Worm (Caenorhabditis elegans) whole organism, L1 larva: ENCODE data around the gene srj-8.

Source experiments
- C04F5.9 ChIP-seq: sonication (generic microtip); optimal IDR thresholded peaks from 2 replicates; lab custom pipeline; 2016; ENCODE audit warnings: missing genetic modification characterization, missing compliant biosample characterization
- C16A3.4 ChIP-seq: fragments of 150-350 bp; optimal IDR thresholded peaks from 2 replicates; lab custom pipeline; 2014; ENCODE audit warnings: missing biosample characterization, missing genetic modification characterization
- Y116A8C.19 ChIP-seq: sonication (generic microtip); optimal IDR thresholded peaks from 2 replicates; lab custom pipeline; 2016; ENCODE audit warnings: missing compliant biosample characterization, missing genetic modification characterization, borderline replicate concordance
- blmp-1 ChIP-seq: fragments of 150-350 bp; optimal IDR thresholded peaks from 2 replicates; lab custom pipeline; 2014; ENCODE audit warnings: missing biosample characterization, missing genetic modification characterization
- ceh-88 ChIP-seq: fragments of 200-800 bp; sonication (Bioruptor generic); IDR thresholded peaks from 2 replicates; pipeline ENCODE4 v1.3.6; 2022; ENCODE audit warnings: missing genetic modification characterization, missing compliant biosample characterization
- efl-1 ChIP-seq, 4 experiments: fragments of 150-350 bp; optimal IDR thresholded peaks in 3 of 4; peaks in 1 of 4; 1 replicate in 1 of 4; 2 replicates in 3 of 4; lab custom pipeline; 2014; ENCODE audit warnings: missing biosample characterization in 2 of 4, missing genetic modification characterization in 2 of 4, missing genetic modification reagents in 2 of 4
- efl-3 ChIP-seq: fragments of 200-800 bp; sonication (Bioruptor generic); optimal IDR thresholded peaks from 2 replicates; lab custom pipeline; 2018; ENCODE audit warnings: mild to moderate bottlenecking, missing genetic modification characterization, missing compliant biosample characterization
- elt-2 ChIP-seq: sonication (generic microtip); optimal IDR thresholded peaks from 2 replicates; lab custom pipeline; 2016; ENCODE audit warnings: missing genetic modification characterization, mild to moderate bottlenecking, inconsistent platforms, missing compliant biosample characterization, missing genetic modification reagents
- elt-3 ChIP-seq, 6 experiments: fragments of 150-350 bp in 1 of 6; sonication (generic microtip); optimal IDR thresholded peaks; 2 replicates each; lab custom pipeline; 2017 to 2018; ENCODE audit warnings: missing biosample characterization in 6 of 6, missing genetic modification characterization in 6 of 6, inconsistent platforms in 1 of 6
- fkh-4 ChIP-seq: sonication (generic microtip); optimal IDR thresholded peaks from 2 replicates; lab custom pipeline; 2016; ENCODE audit warnings: missing compliant biosample characterization, missing genetic modification characterization, borderline replicate concordance
- hpl-2 ChIP-seq: fragments of 150-350 bp; optimal IDR thresholded peaks from 2 replicates; lab custom pipeline; 2014; ENCODE audit warnings: missing biosample characterization, missing genetic modification reagents, missing genetic modification characterization
- isw-1 ChIP-seq: fragments of 200-800 bp; sonication (Bioruptor generic); IDR thresholded peaks from 2 replicates; pipeline ENCODE4 v1.3.6; 2022; ENCODE audit warnings: missing genetic modification characterization, missing compliant biosample characterization
- lin-13 ChIP-seq: fragments of 150-350 bp; optimal IDR thresholded peaks from 2 replicates; lab custom pipeline; 2014; ENCODE audit warnings: missing biosample characterization, missing genetic modification reagents, missing genetic modification characterization
- lin-14 ChIP-seq: fragments of 200-800 bp; sonication (Bioruptor generic); optimal IDR thresholded peaks from 2 replicates; lab custom pipeline; 2018; ENCODE audit warnings: mild to moderate bottlenecking, missing genetic modification characterization, moderate library complexity, missing compliant biosample characterization
- lin-15B ChIP-seq: fragments of 150-350 bp; sonication (generic microtip); optimal IDR thresholded peaks from 3 replicates; lab custom pipeline; 2014; ENCODE audit warnings: missing biosample characterization, missing genetic modification characterization
- lin-39 ChIP-seq: fragments of 150-350 bp; optimal IDR thresholded peaks from 2 replicates; lab custom pipeline; 2014; ENCODE audit warnings: missing biosample characterization, missing genetic modification reagents, missing genetic modification characterization
- lir-3 ChIP-seq: sonication (generic microtip); optimal IDR thresholded peaks from 2 replicates; lab custom pipeline; 2016; ENCODE audit warnings: mild to moderate bottlenecking, missing genetic modification characterization, moderate library complexity, missing compliant biosample characterization; ENCODE audit not compliant: poor library complexity
- lsy-2 ChIP-seq, 2 experiments: fragments of 150-350 bp; optimal IDR thresholded peaks; 2 replicates each; lab custom pipeline; 2014; ENCODE audit warnings: missing biosample characterization in 2 of 2, missing genetic modification characterization in 2 of 2
- mdl-1 ChIP-seq, 2 experiments: fragments of 150-350 bp; optimal IDR thresholded peaks; 2 replicates each; lab custom pipeline; 2014 to 2017; ENCODE audit warnings: missing biosample characterization in 2 of 2, missing genetic modification characterization in 2 of 2, inconsistent platforms in 1 of 2
- mef-2 ChIP-seq: fragments of 150-350 bp; optimal IDR thresholded peaks from 2 replicates; lab custom pipeline; 2014; ENCODE audit warnings: missing biosample characterization, missing genetic modification characterization
- nhr-19 ChIP-seq: fragments of 200-800 bp; sonication (Bioruptor generic); conservative IDR thresholded peaks from 2 replicates; pipeline ENCODE4 v1.3.6; 2022; ENCODE audit warnings: missing genetic modification characterization, missing compliant biosample characterization
- nhr-28 ChIP-seq: fragments of 150-350 bp; optimal IDR thresholded peaks from 2 replicates; lab custom pipeline; 2014; ENCODE audit warnings: missing biosample characterization, missing genetic modification characterization
- nhr-47 ChIP-seq: sonication (generic microtip); optimal IDR thresholded peaks from 2 replicates; lab custom pipeline; 2016; ENCODE audit warnings: mild to moderate bottlenecking, missing genetic modification characterization, moderate library complexity, missing compliant biosample characterization
- nhr-71 ChIP-seq: sonication (generic microtip); optimal IDR thresholded peaks from 2 replicates; lab custom pipeline; 2016; ENCODE audit warnings: mild to moderate bottlenecking, missing genetic modification characterization, moderate library complexity, missing compliant biosample characterization
- nhr-76 ChIP-seq: sonication (generic microtip); optimal IDR thresholded peaks from 2 replicates; lab custom pipeline; 2017; ENCODE audit warnings: missing biosample characterization, missing genetic modification characterization
- nhr-90 ChIP-seq: sonication (generic microtip); optimal IDR thresholded peaks from 2 replicates; lab custom pipeline; 2016; ENCODE audit warnings: mild to moderate bottlenecking, missing genetic modification characterization, missing compliant biosample characterization; ENCODE audit not compliant: poor library complexity
- pax-3 ChIP-seq: fragments of 200-800 bp; sonication (Bioruptor generic); optimal IDR thresholded peaks from 2 replicates; lab custom pipeline; 2018; ENCODE audit warnings: mild to moderate bottlenecking, missing genetic modification characterization, moderate library complexity, missing compliant biosample characterization
- rnt-1 ChIP-seq: sonication (generic microtip); optimal IDR thresholded peaks from 2 replicates; lab custom pipeline; 2016; ENCODE audit warnings: mild to moderate bottlenecking, missing genetic modification characterization, moderate library complexity, missing compliant biosample characterization
- snu-23 ChIP-seq: sonication (generic microtip); optimal IDR thresholded peaks from 2 replicates; lab custom pipeline; 2016; ENCODE audit warnings: missing genetic modification characterization, missing compliant biosample characterization
- sox-4 ChIP-seq: sonication (generic microtip); optimal IDR thresholded peaks from 2 replicates; lab custom pipeline; 2016; ENCODE audit warnings: missing genetic modification characterization, missing compliant biosample characterization
- sptf-1 ChIP-seq: fragments of 150-350 bp; optimal IDR thresholded peaks from 2 replicates; lab custom pipeline; 2014; ENCODE audit warnings: missing biosample characterization, missing genetic modification characterization
- swsn-7 ChIP-seq: sonication (generic microtip); optimal IDR thresholded peaks from 2 replicates; lab custom pipeline; 2016; ENCODE audit warnings: missing genetic modification characterization, missing compliant biosample characterization
- tbx-2 ChIP-seq: sonication (generic microtip); optimal IDR thresholded peaks from 2 replicates; lab custom pipeline; 2016; ENCODE audit warnings: missing genetic modification characterization, missing compliant biosample characterization
- unc-130 ChIP-seq: fragments of 150-350 bp; optimal IDR thresholded peaks from 2 replicates; lab custom pipeline; 2017; ENCODE audit warnings: missing biosample characterization, missing genetic modification characterization, inconsistent platforms
- unc-30 ChIP-seq: sonication (generic microtip); optimal IDR thresholded peaks from 2 replicates; lab custom pipeline; 2017; ENCODE audit warnings: missing biosample characterization, missing genetic modification characterization
- unc-98 ChIP-seq: fragments of 200-800 bp; sonication (Bioruptor generic); IDR thresholded peaks from 2 replicates; pipeline ENCODE4 v1.3.6; 2022; ENCODE audit warnings: missing genetic modification characterization, missing compliant biosample characterization
- zag-1 ChIP-seq: fragments of 150-350 bp; optimal IDR thresholded peaks from 2 replicates; lab custom pipeline; 2014; ENCODE audit warnings: missing biosample characterization, missing genetic modification characterization
- ztf-11 ChIP-seq, 2 experiments: sonication (generic microtip); optimal IDR thresholded peaks; 2 replicates each; lab custom pipeline; 2016 to 2017; ENCODE audit warnings: missing genetic modification characterization in 2 of 2, missing biosample characterization in 1 of 2, missing compliant biosample characterization in 1 of 2
- ztf-4 ChIP-seq: fragments of 150-350 bp; optimal IDR thresholded peaks from 2 replicates; lab custom pipeline; 2014; ENCODE audit warnings: missing biosample characterization, missing genetic modification characterization

srj-8 gene

ce11 chrV:3256809-3257208 is 9.2 kb downstream of the srj-8 start:
- no peak for TF ChIP-seq elt-2 (tag; lab: Kevin White, UChicago)
- TF ChIP-seq lin-13 (GFP tag; lab: Kevin White, UChicago) = no peak
- no peak for TF ChIP-seq zag-1 (tag; lab: Kevin White, UChicago)
- TF ChIP-seq C04F5.9 (tag; lab: Kevin White, UChicago) = no peak
- no peak for TF ChIP-seq ceh-88 (GFP tag; lab: Robert Waterston, UW)
- no peak for TF ChIP-seq nhr-19 (GFP tag; lab: Robert Waterston, UW)
- TF ChIP-seq tbx-2 (tag; lab: Kevin White, UChicago) = no peak
- no peak for TF ChIP-seq blmp-1
- TF ChIP-seq sox-4 (tag; lab: Kevin White, UChicago) = no peak
- no peak for TF ChIP-seq efl-3 (GFP tag; lab: Kevin White, UChicago)
- no peak for TF ChIP-seq nhr-47 (tag; lab: Kevin White, UChicago)
- TF ChIP-seq mef-2 (tag; lab: Kevin White, UChicago) = no peak
- TF ChIP-seq unc-30 (tag; lab: Kevin White, UChicago) = no peak
- TF ChIP-seq lir-3 = no peak
- no peak for TF ChIP-seq pax-3 (tag; lab: Kevin White, UChicago)
- no peak for TF ChIP-seq sptf-1
- TF ChIP-seq hpl-2 (GFP tag; lab: Kevin White, UChicago) = no peak
- no peak for TF ChIP-seq unc-130
- no peak for TF ChIP-seq efl-1 (optimal IDR thresholded peaks at IDR 0.05; lab: Kevin White, UChicago)
- TF ChIP-seq efl-1 (GFP tag; optimal IDR thresholded peaks at IDR 0.05 in 1 of 2; lab: Kevin White, UChicago) = no peak
- no peak for TF ChIP-seq C16A3.4
- TF ChIP-seq, all 84 proteins: peak for 0

DNA sequence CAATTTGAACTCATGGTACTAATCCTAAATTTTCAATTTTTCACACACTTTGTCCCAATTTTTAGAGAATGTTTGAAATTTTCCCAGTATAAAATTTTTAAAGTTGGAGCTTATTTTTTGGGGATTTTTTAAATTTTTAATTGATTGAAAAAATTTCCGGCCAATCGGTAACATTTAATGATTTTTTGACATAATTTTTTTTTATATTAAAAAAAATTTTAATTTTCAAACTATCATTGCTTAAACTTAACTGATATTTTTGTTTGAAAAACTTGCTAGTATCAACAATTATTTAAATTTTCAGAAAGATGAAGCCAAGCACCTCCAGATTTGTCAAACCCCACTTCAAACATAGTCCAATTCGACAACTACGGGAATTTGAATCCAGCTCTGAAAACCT is 9.7 kb downstream of the srj-8 start, which contains the start of gene T28A11.22:
Gene T28A11.22 (plus strand): TSS at position 301 of the 400 bp plus-strand sequence.
- TF ChIP-seq snu-23 (GFP tag; lab: Kevin White, UChicago) (no peak), swsn-7 (tag; lab: Kevin White, UChicago) (no peak), zag-1 (tag; lab: Kevin White, UChicago) (no peak), unc-30 (tag; lab: Kevin White, UChicago) (no peak), lin-14 (no peak), nhr-76 (tag; lab: Kevin White, UChicago) (no peak), nhr-28 (tag; lab: Kevin White, UChicago) (no peak), nhr-71 (tag; lab: Kevin White, UChicago) (no peak), elt-3 (tag; optimal IDR thresholded peaks at IDR 0.05; lab: Kevin White, UChicago) (no peak), lsy-2 (tag; optimal IDR thresholded peaks at IDR 0.05; lab: Kevin White, UChicago) (no peak), mdl-1 (tag; optimal IDR thresholded peaks at IDR 0.05; lab: Kevin White, UChicago) (no peak), fkh-4 (tag; lab: Kevin White, UChicago) (no peak), ceh-88 (GFP tag; lab: Robert Waterston, UW) (no peak), unc-98 (no peak), ztf-11 (tag; optimal IDR thresholded peaks at IDR 0.05; lab: Kevin White, UChicago) (no peak), sptf-1 (no peak), rnt-1 (tag; lab: Kevin White, UChicago) (no peak)

DNA sequence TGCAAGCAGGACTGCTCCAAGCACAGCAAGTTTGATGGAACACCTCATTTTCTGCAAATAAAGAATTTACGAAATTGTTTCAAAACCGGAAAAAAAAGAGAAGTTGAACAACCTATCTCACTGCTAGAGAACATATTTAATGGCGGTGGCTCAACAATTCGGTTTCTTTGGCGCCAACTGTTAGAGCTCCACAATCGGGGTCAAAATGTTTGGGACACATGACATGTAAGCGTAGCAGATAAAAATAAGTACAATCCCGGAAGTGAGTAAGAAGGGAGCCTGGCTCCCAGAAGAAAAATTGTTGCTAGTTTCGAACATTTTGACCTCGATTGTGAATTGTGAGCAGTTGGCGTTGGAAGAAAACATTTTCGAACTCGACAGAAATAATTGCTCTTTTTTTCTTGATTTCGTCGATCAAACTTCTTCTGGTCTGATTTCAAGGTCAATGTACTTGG is 11.6 kb downstream of the srj-8 start, which contains the start of gene T28A11.16:
Gene T28A11.16 (minus strand): TSS at position 51 of the 455 bp plus-strand sequence.
- TF ChIP-seq nhr-19 (GFP tag; lab: Robert Waterston, UW) = 0 out of 2 replicates have a peak, but pooled peaks have one; percentile 19
- no peak for TF ChIP-seq isw-1 (GFP tag; lab: Robert Waterston, UW)
- peak; percentile 37 for TF ChIP-seq mef-2 (tag; lab: Kevin White, UChicago)
- TF ChIP-seq ztf-4 = no peak
- no peak for TF ChIP-seq nhr-90 (tag; lab: Kevin White, UChicago)
- no peak for TF ChIP-seq Y116A8C.19 (tag; lab: Kevin White, UChicago)
- no peak for TF ChIP-seq lin-15B (tag; lab: Kevin White, UChicago)
- peak; percentile 17 for TF ChIP-seq lin-39
- peak; percentile 72 for TF ChIP-seq rnt-1 (tag; lab: Kevin White, UChicago)
